Fruit fly (Drosophila melanogaster): ENCODE results near the gene CG34034.

The CG34034 gene

DNA sequence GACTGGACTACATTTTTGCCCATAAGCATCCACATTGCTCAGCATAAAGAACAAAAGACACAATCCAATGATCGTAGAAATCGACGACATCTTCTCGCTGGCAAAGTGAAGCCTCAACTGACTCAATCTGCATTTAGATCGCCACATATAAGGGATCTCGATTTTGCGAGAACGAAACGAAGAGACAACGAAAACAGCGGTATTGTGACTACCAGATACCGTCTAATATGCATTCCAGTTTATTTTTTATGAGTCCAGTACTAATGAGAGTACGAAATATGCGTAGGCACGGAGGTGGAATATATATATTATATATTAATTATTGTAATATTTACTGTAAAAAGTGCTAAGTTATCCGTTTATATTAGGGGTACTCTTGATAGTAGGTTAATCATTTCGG lies at the start of gene CG34034:
Gene CG34034 (minus strand): TSS at position 101 of the 400 bp plus-strand sequence.
- no peak for TF ChIP-seq CG17801 (GFP tag; optimal IDR thresholded peaks at IDR 0.05; ENCODE audit: partially characterized antibody)

DNA sequence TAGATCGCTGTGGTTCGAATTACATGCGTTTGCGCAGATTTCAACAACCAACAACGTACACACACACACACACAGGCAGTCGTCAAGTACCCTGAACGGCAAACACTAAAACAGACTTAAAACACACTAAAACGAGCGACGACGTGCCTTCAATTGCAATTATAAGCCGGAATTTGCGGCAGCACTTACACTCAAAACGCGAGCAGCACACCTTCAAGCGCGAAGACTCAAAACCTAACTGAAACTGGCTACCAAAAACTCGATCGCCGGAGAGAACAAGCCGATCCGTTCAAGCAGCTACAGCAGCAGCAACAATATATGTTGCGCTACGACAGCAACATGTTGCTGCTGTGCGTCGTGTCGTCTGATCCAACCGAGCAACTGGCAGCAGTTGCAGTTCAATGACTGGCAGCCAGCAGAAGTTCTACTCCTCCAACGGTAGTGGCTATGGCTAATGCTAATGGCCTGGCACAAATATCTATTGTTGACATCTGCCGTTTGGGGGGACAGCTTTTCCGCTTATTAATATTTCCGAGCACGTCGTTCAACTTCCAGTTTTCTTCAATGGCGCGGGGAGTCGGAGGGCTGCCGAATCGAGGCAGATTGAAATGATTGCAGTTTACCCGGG lies 43.5 kb upstream of the CG34034 start, which contains the start of gene tsl:
Gene tsl (minus strand): TSS at position 242 of the 628 bp plus-strand sequence.
- no peak for TF ChIP-seq CG17801 (GFP tag; optimal IDR thresholded peaks at IDR 0.05; ENCODE audit: partially characterized antibody)

DNA sequence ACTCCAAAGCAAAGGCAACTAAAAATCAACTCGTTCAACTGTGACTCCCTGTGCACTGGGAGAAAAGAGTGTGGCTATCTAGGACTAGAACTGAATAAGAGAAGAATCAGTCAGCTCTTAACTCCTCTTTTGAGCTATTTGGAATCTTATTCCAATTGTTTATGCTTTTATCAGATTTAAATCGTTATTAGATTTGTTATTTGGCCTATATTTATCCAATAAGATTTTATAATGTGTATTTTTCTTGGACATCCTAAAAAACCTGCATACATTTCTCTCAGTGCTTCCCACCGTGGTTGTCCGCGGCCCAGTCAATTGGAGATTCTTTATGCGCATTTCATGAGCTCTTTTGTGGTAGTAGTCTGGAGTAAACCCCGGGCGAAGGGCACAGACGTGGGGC lies 42.5 kb upstream of the CG34034 start:
- no peak for TF ChIP-seq CG17801 (GFP tag; optimal IDR thresholded peaks at IDR 0.05; ENCODE audit: partially characterized antibody)

DNA sequence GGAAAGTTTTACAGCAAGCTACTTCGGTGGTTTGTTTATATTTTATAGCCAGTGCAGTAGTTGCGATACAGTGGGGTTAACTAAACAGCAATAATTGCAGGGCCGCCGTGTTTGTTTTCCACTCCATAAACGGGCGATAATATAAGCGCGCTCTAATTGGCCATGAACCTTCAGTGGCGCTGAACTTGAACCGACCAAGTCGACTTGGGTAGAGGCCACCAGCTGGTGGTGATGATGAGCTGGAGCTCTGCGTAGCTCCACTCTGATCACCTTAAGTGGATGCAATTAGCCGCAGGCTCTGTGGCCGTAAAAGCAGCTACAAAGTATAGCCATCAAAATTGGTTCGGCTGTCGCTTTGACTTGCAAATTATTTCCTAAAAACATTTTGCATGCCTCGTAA lies 41.2 kb upstream of the CG34034 start:
- TF ChIP-seq CG17801 (GFP tag; optimal IDR thresholded peaks at IDR 0.05; ENCODE audit: partially characterized antibody): no peak

DNA sequence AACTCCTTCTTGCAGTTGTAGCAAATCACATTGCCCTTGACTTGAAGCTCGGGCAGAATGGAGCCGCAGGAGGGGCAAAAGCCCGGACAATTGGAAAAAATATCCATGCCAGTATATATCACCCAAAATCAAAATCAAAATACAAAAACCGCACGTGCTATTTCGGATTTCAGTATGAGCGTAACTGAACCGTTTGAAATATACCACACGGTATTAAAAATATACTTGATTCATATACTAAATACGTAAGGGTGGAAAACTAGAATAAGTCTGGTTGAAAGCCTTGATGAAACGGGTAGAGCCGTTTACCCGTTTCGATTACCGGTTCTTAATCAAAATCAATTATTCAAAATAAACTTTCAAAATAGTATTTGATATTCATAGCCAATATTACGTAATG lies 38.8 kb upstream of the CG34034 start, which contains the start of gene Polr1H:
Gene Polr1H (minus strand): TSS at position 188 of the 400 bp plus-strand sequence.
- no peak for TF ChIP-seq CG17801 (GFP tag; optimal IDR thresholded peaks at IDR 0.05; ENCODE audit: partially characterized antibody)

DNA sequence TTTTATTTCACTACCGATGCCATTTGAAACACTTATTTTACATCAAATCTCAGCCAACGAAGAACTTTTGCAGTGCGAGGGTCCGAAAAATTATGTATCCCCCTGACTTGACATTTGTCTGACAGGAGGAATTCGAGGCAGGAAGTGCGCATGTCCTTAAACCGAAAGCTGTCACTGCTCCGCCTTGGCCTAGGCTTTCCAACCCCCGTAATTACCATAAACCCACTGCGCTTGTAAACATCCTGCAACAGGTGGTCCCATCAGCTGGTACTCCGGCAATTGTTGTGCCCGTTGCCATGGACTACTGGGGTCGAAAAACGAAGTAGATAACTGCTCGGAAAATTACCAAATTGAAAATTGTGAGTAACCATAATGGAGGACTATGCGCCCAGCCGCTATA lies 36.9 kb upstream of the CG34034 start, which contains the start of the genes GABA-B-R2 and CG6800:
Gene GABA-B-R2 (minus strand): TSS at position 75 of the 400 bp plus-strand sequence.
Gene CG6800 (plus strand): TSS at position 373 of the 400 bp plus-strand sequence.
- TF ChIP-seq CG17801 (GFP tag; optimal IDR thresholded peaks at IDR 0.05; ENCODE audit: partially characterized antibody): no peak

DNA sequence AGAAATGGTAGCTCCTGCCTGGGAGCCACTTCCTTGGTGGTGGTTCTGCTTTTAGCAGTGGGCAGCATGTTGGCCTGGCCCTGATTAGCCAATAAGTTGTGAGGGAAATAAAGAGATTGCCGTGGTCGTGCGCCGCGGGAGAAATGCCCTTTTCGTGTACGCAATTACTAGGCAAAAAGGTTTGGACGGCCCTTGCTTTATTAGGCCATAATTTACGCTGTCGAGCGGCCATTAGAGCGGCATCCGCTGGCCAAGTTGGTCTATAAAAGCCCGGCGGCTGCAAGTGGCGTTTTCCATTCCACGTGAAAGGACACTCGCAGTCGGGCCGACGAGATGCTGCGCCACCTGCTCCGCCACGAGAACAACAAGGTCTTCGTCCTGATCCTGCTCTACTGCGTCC lies 30.3 kb upstream of the CG34034 start, which contains the start of gene Burs:
Gene Burs (plus strand): TSS at position 301 of the 400 bp plus-strand sequence.
- TF ChIP-seq CG17801 (GFP tag; optimal IDR thresholded peaks at IDR 0.05; ENCODE audit: partially characterized antibody): no peak

DNA sequence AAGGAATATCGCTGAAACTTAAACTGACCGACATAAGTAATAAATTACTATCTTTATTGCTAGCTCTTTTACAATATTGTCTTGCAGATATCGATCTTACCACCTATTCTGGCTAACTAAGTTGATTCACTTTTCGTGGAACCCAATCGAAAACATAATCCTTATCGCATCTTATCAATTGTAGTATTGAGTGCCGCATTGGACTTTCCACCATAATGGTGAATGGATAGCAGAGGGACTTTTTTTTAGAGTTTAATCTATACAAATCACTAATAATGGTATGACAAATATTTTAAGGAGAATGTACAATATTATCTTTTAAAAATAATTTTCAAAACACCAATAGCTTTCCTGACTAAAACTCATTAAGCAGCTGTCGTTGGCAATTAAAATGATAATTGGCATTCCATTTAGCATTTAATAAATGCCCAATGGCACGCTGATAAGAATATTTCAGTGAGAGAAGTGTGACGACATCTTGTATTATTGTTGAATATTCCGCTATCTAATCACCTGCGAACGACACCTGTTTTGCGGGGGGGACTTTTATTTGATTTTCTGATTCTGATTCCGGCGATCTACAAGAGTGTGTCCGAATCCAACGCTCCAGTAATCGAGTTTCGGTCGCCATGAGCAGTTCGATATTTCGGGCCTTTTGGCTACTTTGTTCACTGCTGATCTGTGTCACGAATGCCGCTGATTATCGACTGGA lies 19.4 kb upstream of the CG34034 start, which contains the start of gene CG42335:
Gene CG42335 (plus strand): TSS at position 620 of the 712 bp plus-strand sequence.
- no peak for TF ChIP-seq CG17801 (GFP tag; optimal IDR thresholded peaks at IDR 0.05; ENCODE audit: partially characterized antibody)

DNA sequence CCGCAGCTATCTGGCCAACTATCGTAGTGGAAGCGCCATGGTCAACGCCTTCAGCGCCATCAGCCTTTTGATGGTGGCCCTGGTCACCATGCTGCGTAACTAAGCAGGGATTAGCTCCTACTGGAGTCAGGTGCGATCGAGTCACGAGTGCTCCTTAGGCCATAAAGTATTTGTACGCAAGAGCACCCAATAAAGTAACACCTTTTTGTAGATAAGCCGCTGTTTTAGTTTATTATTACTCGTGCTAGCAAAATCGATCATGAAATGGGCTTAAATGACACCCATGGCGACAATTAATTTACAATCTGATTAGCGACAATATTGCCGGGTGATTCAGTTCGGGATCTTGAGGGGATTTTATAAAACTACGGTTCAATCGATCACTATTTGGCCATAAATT lies 18.6 kb upstream of the CG34034 start:
- no peak for TF ChIP-seq CG17801 (GFP tag; optimal IDR thresholded peaks at IDR 0.05; ENCODE audit: partially characterized antibody)

DNA sequence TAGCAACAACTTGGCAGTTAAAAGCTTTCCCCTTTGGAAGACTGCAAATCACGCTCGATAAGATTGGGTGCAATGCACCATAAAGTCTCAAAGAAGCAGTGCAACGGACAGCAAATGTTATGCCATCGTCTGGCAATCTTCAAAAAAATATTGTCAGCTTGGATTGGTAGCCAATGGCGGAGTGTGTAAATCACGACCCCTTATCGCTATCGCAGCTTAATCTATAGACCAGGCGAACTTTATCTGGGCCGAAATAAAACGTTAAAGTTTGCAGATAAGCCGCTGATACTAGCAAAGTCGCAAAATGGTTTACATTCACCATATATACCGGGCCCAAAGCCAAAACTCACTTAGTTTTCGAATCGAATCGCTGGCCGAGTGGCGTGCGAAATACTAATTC lies 15.1 kb upstream of the CG34034 start, which contains the start of gene CG31198:
Gene CG31198 (plus strand): TSS at position 351 of the 400 bp plus-strand sequence.
- TF ChIP-seq CG17801 (GFP tag; optimal IDR thresholded peaks at IDR 0.05; ENCODE audit: partially characterized antibody): no peak

DNA sequence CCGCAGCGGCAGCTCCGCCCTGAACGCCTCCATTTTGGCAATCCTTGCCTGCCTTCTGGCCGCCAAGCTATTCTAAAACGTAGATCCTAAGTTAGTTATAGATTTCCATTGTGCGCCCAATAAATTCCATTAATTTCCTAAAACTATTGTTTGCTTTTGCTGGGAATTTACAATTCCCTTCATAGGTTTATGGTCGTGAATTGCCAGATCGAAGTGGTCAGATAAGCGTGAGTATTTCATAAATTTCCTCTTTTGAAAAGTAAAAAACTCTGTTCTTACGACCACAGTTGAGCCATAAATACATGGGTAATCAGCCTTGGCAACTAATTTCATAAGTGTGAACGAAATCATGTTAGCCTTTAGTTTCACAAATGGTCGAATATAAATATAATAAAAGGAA lies 14.2 kb upstream of the CG34034 start:
- TF ChIP-seq CG17801 (GFP tag; optimal IDR thresholded peaks at IDR 0.05; ENCODE audit: partially characterized antibody): no peak

DNA sequence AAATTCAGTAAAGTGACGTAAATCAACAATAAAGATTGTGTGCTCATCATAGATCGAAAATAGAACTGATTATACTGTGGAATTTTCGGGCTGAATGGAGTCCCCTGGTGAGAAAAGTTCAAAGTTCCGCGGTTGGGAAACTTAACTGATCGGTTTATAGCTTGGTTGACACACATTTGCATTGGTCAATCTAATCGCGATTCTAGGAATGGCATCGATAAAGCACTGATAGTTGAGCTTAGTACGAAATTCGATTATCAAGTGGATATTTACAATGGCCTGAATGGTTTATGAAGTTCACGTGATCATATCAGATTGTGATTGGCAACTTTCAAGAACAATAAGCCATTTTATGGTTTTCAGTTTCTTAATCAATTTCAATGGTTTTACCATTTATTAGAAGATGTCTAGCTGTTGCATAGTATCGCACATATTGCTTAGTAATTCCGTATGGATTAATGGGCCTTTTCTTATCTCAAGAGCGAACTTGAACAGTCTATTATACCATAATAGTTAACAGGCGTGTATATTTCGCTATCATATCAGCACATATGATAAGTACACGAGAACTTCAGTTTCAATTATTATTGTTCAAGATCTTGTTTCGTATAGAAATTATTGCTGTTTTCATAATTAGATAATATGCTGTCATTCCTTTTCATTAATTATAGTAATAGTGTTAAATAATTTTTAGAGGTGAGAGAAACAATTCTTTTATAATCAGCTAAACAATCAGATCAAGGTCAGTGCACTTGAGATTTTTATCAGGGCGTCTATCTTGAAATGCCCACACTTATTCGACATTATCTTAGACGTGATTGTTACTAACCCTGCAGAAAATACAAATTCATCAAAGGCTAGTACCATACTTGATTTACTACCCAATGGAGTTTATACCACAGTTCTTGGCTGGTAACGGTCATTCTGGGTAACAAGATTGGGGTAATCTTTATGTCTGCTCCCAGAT lies 10.3 kb upstream of the CG34034 start, which contains the start of gene CG31233:
Gene CG31233 (plus strand): TSS at position 900 of the 967 bp plus-strand sequence.
- no peak for TF ChIP-seq CG17801 (GFP tag; optimal IDR thresholded peaks at IDR 0.05; ENCODE audit: partially characterized antibody)

DNA sequence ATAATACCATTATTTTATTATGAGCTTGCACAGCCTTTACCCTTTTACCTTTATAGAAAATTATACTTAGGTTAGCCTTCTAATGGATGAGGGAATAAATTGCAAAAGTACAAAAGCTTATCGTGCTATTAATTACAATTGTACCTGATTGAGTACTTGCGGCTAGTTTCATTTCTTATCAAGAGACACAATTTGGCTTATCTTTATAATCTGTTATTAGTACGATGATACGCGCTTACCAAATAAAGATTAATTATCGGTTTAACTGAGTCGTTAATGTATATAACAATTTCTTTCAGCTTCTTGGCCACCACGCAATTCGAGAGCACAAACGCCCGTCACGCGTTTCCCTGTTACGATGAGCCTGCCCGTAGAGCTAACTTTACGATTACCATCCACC lies 7.0 kb upstream of the CG34034 start:
- no peak for TF ChIP-seq CG17801 (GFP tag; optimal IDR thresholded peaks at IDR 0.05; ENCODE audit: partially characterized antibody)

DNA sequence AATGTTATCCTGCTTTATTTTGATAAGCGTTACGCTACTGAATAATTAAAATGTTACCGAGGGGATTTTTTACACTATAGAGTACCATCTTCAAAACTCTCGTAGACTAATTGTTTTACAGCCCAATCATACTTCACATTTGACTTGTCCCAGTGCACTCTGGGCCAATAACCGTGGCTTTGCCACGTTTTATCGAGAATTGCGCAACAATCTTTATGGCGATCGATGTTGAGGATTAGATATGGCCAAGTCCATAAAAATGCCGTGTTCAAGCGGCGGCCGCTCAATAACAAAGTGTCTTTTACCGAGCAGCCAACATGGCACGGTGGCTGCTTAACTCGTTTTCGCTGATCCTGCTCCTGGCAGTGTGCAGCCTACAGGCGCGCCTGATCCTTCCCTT lies 6.1 kb upstream of the CG34034 start, which contains the start of gene CG31343:
Gene CG31343 (plus strand): TSS at position 279 of the 400 bp plus-strand sequence.
- TF ChIP-seq CG17801 (GFP tag; optimal IDR thresholded peaks at IDR 0.05; ENCODE audit: partially characterized antibody): no peak
